Fruit fly (Drosophila melanogaster): Measurements from ENCODE around the gene tay.

DNA sequence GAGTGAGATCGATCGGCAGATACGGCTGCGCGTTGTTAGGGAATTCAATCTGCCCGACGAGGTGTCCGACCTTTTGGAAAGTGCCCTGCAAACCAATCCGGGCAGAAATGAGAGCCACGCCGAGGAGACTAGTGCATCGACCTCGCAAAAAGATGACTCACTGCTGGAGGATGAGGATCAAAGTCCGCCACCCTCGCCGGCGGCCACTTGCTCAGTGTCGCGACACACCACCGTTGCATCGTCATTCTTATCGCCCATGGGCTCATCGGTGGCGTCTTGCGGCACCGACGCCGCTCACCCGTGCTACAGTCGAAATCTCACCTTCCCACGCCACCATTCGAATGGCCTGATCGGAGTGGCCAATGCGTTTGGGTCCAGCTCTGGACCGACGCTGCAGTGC, 12.7 kb downstream of the tay start:
- no peak for TF ChIP-seq pad (GFP tag; optimal IDR thresholded peaks at IDR 0.05)
- no peak for TF ChIP-seq CG12768 (GFP tag; optimal IDR thresholded peaks at IDR 0.05)
- no peak for TF ChIP-seq Hr96 (GFP tag; optimal IDR thresholded peaks at IDR 0.05)

All from whole organism, adult.